Worm (Caenorhabditis elegans) whole organism, L3 larva: ENCODE data around the gene Y38H8A.2.

Source experiments
- aly-2 ChIP-seq: fragments of 150-350 bp; optimal IDR thresholded peaks from 2 replicates; lab custom pipeline; 2014; ENCODE audit warnings: missing biosample characterization, missing genetic modification characterization
- ama-1 ChIP-seq: fragments of 150-350 bp; optimal IDR thresholded peaks from 2 replicates; lab custom pipeline; 2018
- ceh-16 ChIP-seq: sonication (generic microtip); optimal IDR thresholded peaks from 2 replicates; lab custom pipeline; 2017; ENCODE audit warnings: missing biosample characterization, missing genetic modification characterization
- ceh-82 ChIP-seq: fragments of 150-350 bp; optimal IDR thresholded peaks from 2 replicates; lab custom pipeline; 2014; ENCODE audit warnings: missing biosample characterization, missing genetic modification characterization
- ceh-9 ChIP-seq: sonication (generic microtip); optimal IDR thresholded peaks from 2 replicates; lab custom pipeline; 2018; ENCODE audit warnings: missing biosample characterization, missing genetic modification characterization
- daf-12 ChIP-seq: fragments of 150-350 bp; optimal IDR thresholded peaks from 2 replicates; lab custom pipeline; 2014; ENCODE audit warnings: missing biosample characterization, missing genetic modification reagents, missing genetic modification characterization
- egl-27 ChIP-seq: sonication (generic microtip); optimal IDR thresholded peaks from 4 replicates; lab custom pipeline; 2017; ENCODE audit warnings: missing biosample characterization, missing genetic modification reagents, missing genetic modification characterization
- egl-5 ChIP-seq: fragments of 150-350 bp; optimal IDR thresholded peaks from 2 replicates; lab custom pipeline; 2017; ENCODE audit warnings: missing biosample characterization, missing genetic modification reagents, missing genetic modification characterization, inconsistent platforms
- elt-1 ChIP-seq: fragments of 150-350 bp; optimal IDR thresholded peaks from 2 replicates; lab custom pipeline; 2014; ENCODE audit warnings: missing biosample characterization, missing genetic modification characterization
- elt-2 ChIP-seq: sonication (generic microtip); optimal IDR thresholded peaks from 2 replicates; lab custom pipeline; 2016; ENCODE audit warnings: missing genetic modification reagents, mild to moderate bottlenecking, missing genetic modification characterization, missing compliant biosample characterization
- elt-3 ChIP-seq, 3 experiments: fragments of 150-350 bp in 1 of 3; sonication (generic microtip) in 2 of 3; optimal IDR thresholded peaks; 2 replicates in 2 of 3; 4 replicates in 1 of 3; lab custom pipeline; 2014 to 2017; ENCODE audit warnings: missing biosample characterization in 3 of 3, missing genetic modification characterization in 3 of 3
- eor-1 ChIP-seq, 2 experiments: fragments of 150-350 bp; optimal IDR thresholded peaks; 2 replicates each; lab custom pipeline; 2014 to 2018; ENCODE audit warnings: missing biosample characterization in 2 of 2, missing genetic modification characterization in 2 of 2
- fkh-10 ChIP-seq: sonication (generic microtip); optimal IDR thresholded peaks from 2 replicates; lab custom pipeline; 2017; ENCODE audit warnings: missing biosample characterization, missing genetic modification reagents, missing genetic modification characterization
- fkh-2 ChIP-seq: fragments of 150-350 bp; optimal IDR thresholded peaks from 2 replicates; lab custom pipeline; 2014; ENCODE audit warnings: missing biosample characterization, missing genetic modification reagents, missing genetic modification characterization
- fos-1 ChIP-seq: fragments of 150-350 bp; optimal IDR thresholded peaks from 2 replicates; lab custom pipeline; 2014; ENCODE audit warnings: missing biosample characterization, missing genetic modification characterization
- hmg-11 ChIP-seq: sonication (generic microtip); optimal IDR thresholded peaks from 2 replicates; lab custom pipeline; 2016; ENCODE audit warnings: missing genetic modification characterization, missing compliant biosample characterization
- lin-15B ChIP-seq: fragments of 150-350 bp; optimal IDR thresholded peaks from 2 replicates; lab custom pipeline; 2014; ENCODE audit warnings: missing biosample characterization, missing genetic modification characterization
- lin-39 ChIP-seq: fragments of 150-350 bp; optimal IDR thresholded peaks from 2 replicates; lab custom pipeline; 2018; ENCODE audit warnings: missing biosample characterization, missing genetic modification reagents, missing genetic modification characterization
- lsy-12 ChIP-seq: sonication (generic microtip); optimal IDR thresholded peaks from 2 replicates; lab custom pipeline; 2016; ENCODE audit warnings: mild to moderate bottlenecking, missing genetic modification characterization, missing compliant biosample characterization
- nfya-1 ChIP-seq: sonication (generic microtip); optimal IDR thresholded peaks from 2 replicates; lab custom pipeline; 2017; ENCODE audit warnings: missing genetic modification characterization, mild to moderate bottlenecking, missing compliant biosample characterization, antibody characterized with exemption, moderate library complexity; ENCODE audit not compliant: insufficient read depth
- nhr-11 ChIP-seq: fragments of 150-350 bp; optimal IDR thresholded peaks from 2 replicates; lab custom pipeline; 2014; ENCODE audit warnings: missing biosample characterization, missing genetic modification characterization
- nhr-23 ChIP-seq: fragments of 150-350 bp; optimal IDR thresholded peaks from 2 replicates; lab custom pipeline; 2014; ENCODE audit warnings: missing biosample characterization, missing genetic modification reagents, missing genetic modification characterization
- nhr-28 ChIP-seq: fragments of 150-350 bp; optimal IDR thresholded peaks from 2 replicates; lab custom pipeline; 2014; ENCODE audit warnings: missing biosample characterization, missing genetic modification characterization
- nhr-43 ChIP-seq: sonication (generic microtip); optimal IDR thresholded peaks from 2 replicates; lab custom pipeline; 2016; ENCODE audit warnings: mild to moderate bottlenecking, missing genetic modification characterization, missing compliant biosample characterization; ENCODE audit not compliant: poor library complexity, severe bottlenecking
- nhr-76 ChIP-seq: fragments of 150-350 bp; sonication (generic microtip); optimal IDR thresholded peaks from 5 replicates; lab custom pipeline; 2014; ENCODE audit warnings: missing biosample characterization, missing genetic modification characterization
- pha-4 ChIP-seq: fragments of 150-350 bp; optimal IDR thresholded peaks from 2 replicates; lab custom pipeline; 2014; ENCODE audit warnings: missing biosample characterization, missing genetic modification reagents, missing genetic modification characterization
- skn-1 ChIP-seq: fragments of 150-350 bp; optimal IDR thresholded peaks from 2 replicates; lab custom pipeline; 2014; ENCODE audit warnings: missing biosample characterization, missing genetic modification characterization
- snpc-4 ChIP-seq: fragments of 150-350 bp; optimal IDR thresholded peaks from 2 replicates; lab custom pipeline; 2014; ENCODE audit warnings: missing biosample characterization, missing genetic modification characterization
- tbx-2 ChIP-seq: sonication (generic microtip); optimal IDR thresholded peaks from 2 replicates; lab custom pipeline; 2016; ENCODE audit warnings: mild to moderate bottlenecking, missing genetic modification characterization, missing compliant biosample characterization
- unc-62 ChIP-seq: fragments of 150-350 bp; sonication (generic microtip); optimal IDR thresholded peaks from 4 replicates; lab custom pipeline; 2014; ENCODE audit warnings: missing biosample characterization, missing genetic modification reagents, missing genetic modification characterization
- ztf-4 ChIP-seq: fragments of 150-350 bp; optimal IDR thresholded peaks from 2 replicates; lab custom pipeline; 2014; ENCODE audit warnings: missing biosample characterization, missing genetic modification characterization

Y38H8A.2 gene

DNA sequence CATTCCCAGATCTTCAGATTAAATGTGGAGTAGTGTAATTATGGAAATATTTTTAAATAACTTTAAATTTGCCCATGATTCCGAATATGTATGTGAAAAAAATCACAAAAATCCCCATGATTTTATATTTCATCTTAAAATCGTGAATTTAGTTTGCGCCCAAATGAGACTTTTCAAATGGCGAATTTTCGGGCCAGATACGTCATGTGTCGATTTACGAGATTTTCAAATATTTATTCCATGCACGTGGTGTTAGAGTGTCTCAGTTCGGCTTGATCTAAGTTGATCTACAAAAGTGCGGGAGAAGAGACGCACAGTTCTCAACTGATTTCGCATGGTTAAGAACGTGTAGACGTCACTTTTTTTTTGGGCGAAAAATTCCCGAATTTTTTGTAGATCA, 8.2 kb downstream of the Y38H8A.2 start, which contains the start of gene Y38H8A.1:
TSS of gene Y38H8A.1 (plus strand) at position 301 of the 400 bp plus-strand sequence.
- TF ChIP-seq daf-12 (tag; lab: Kevin White, UChicago) (no peak), nhr-76 (no peak), lsy-12 (tag; lab: Kevin White, UChicago) (no peak), ama-1 (lab: Kevin White, UChicago) (no peak), egl-27 (tag; lab: Kevin White, UChicago) (no peak), nhr-28 (no peak), ceh-82 (no peak), elt-1 (tag; lab: Kevin White, UChicago) (no peak), ztf-4 (no peak), fkh-2 (tag; lab: Kevin White, UChicago) (no peak), aly-2 (tag; lab: Kevin White, UChicago) (no peak), nfya-1 (tag; lab: Kevin White, UChicago) (no peak), lin-39 (tag; lab: Kevin White, UChicago) (no peak), tbx-2 (tag; lab: Kevin White, UChicago) (no peak)
- TF ChIP-seq, all 47 proteins: peak for 0

DNA sequence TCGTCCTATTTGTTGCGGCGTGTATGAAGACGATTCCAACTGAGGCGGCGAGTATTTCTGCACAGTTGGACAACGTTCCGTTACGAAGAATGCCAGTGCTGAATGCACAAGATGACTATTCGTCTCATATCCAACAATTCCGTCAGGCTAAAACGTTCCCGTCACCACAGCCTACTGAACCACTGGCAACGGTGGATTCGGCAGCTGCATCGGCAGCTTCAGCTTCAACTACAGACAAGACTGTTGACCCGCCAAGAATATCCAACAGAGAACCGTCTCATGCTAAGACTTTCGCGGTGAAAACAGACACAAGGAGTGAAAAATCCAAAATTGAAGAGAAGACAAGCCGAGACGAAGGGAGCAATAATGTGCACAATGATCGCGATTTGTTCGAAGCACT, 9.4 kb downstream of the Y38H8A.2 start:
- TF ChIP-seq skn-1 (tag; lab: Kevin White, UChicago) (no peak), lin-39 (tag; lab: Kevin White, UChicago) (no peak), nhr-23 (tag; lab: Kevin White, UChicago) (no peak), snpc-4 (tag; lab: Kevin White, UChicago) (no peak), eor-1 (tag; optimal IDR thresholded peaks at IDR 0.05; lab: Kevin White, UChicago) (no peak), fos-1 (tag; lab: Kevin White, UChicago) (no peak), egl-5 (tag; lab: Kevin White, UChicago) (no peak), nhr-43 (tag; lab: Kevin White, UChicago) (no peak), nhr-28 (no peak), elt-3 (tag; optimal IDR thresholded peaks at IDR 0.05; lab: Kevin White, UChicago) (no peak), hmg-11 (tag; lab: Kevin White, UChicago) (no peak), tbx-2 (tag; lab: Kevin White, UChicago) (no peak), ama-1 (lab: Kevin White, UChicago) (no peak), lin-15B (tag; lab: Kevin White, UChicago) (no peak), lsy-12 (tag; lab: Kevin White, UChicago) (no peak)
- TF ChIP-seq, all 47 proteins: peak for 0

DNA sequence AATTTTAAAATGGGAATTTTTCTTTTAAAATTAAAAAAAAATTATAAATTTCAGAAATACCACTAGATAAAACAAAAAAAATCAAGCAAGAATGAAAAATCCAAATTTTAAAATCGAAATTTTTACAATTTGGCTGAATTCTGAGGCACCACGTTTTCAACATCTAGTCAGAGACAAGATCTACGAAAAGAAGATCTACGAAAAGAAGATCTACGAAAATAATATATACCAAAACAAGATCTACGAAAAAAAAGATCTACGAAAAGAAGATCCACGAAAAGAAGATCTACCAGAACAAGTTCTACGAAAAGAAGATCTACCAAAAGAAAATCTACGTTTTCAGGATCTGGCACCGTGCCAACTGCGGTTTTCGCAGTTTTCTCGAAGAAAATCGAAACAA, 12.8 kb downstream of the Y38H8A.2 start:
- TF ChIP-seq hmg-11 (tag; lab: Kevin White, UChicago) = no peak
- TF ChIP-seq nhr-28 = no peak
- no peak for TF ChIP-seq fkh-10 (GFP tag; lab: Kevin White, UChicago)
- no peak for TF ChIP-seq lsy-12 (tag; lab: Kevin White, UChicago)
- TF ChIP-seq unc-62 = no peak
- no peak for TF ChIP-seq elt-1 (tag; lab: Kevin White, UChicago)
- TF ChIP-seq elt-3 (tag; optimal IDR thresholded peaks at IDR 0.05; lab: Kevin White, UChicago) = no peak
- TF ChIP-seq aly-2 (tag; lab: Kevin White, UChicago) = no peak
- no peak for TF ChIP-seq ceh-16
- TF ChIP-seq, all 47 proteins: peak for 0

DNA sequence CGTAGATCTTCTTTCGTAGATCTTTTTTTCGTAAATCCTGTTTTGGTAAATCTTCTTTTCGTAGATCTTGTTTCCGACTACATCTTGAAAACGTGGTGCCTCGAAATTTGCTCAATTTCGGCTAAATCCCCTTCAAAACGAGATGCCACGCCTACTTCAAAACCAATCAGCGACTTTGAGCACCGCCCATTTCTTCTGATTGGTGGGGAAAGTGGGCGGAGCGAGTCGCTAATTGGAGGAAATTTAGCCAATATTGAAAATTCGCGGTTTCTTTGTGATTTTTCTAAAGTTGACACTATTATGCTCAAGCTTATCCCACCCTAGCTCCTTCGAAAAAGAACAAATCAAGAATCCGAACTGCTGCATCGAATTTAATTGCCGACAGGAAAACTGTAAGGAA, 13.4 kb downstream of the Y38H8A.2 start:
- TF ChIP-seq pha-4 (tag; lab: Kevin White, UChicago) (no peak), nfya-1 (tag; lab: Kevin White, UChicago) (peak; percentile 89)

ce11 chrIV:13492271-13492670, 18.0 kb downstream of the Y38H8A.2 start, which contains the start of gene Y45F10A.7:
Y45F10A.7 (plus strand) TSS chrIV:13492571.
- TF ChIP-seq elt-3 (tag; optimal IDR thresholded peaks at IDR 0.05; lab: Kevin White, UChicago) = no peak
- no peak for TF ChIP-seq ceh-9
- no peak for TF ChIP-seq egl-27 (tag; lab: Kevin White, UChicago)
- no peak for TF ChIP-seq nhr-11 (tag; lab: Kevin White, UChicago)
- TF ChIP-seq eor-1 (tag; optimal IDR thresholded peaks at IDR 0.05; lab: Kevin White, UChicago) = no peak
- no peak for TF ChIP-seq nfya-1 (tag; lab: Kevin White, UChicago)
- TF ChIP-seq elt-1 (tag; lab: Kevin White, UChicago) = no peak
- TF ChIP-seq lin-39 (tag; lab: Kevin White, UChicago) = no peak
- TF ChIP-seq lin-15B (tag; lab: Kevin White, UChicago) = no peak
- no peak for TF ChIP-seq elt-2 (tag; lab: Kevin White, UChicago)
- TF ChIP-seq, all 47 proteins: peak for 0
